Fruit fly (Drosophila melanogaster) whole organism, adult: ENCODE data around the gene ND-42.
A peak's percentile ranks its signal among the peaks of the same experiment; 100 is the strongest.

Experiments used
- CG11617 ChIP-seq: fragments of 200-800 bp; sonication (Bioruptor generic); optimal IDR thresholded peaks from 2 replicates; lab custom pipeline; 2017; ENCODE audit warnings: mild to moderate bottlenecking, missing biosample characterization, missing genetic modification reagents, missing genetic modification characterization
- CG12768 ChIP-seq: fragments of 200-800 bp; sonication (Bioruptor generic); optimal IDR thresholded peaks from 2 replicates; lab custom pipeline; 2017; ENCODE audit warnings: missing biosample characterization, missing genetic modification characterization, mild to moderate bottlenecking, moderate library complexity, missing genetic modification reagents
- CG14711 ChIP-seq: fragments of 200-800 bp; sonication (Bioruptor generic); optimal IDR thresholded peaks from 2 replicates; lab custom pipeline; 2018; ENCODE audit warnings: missing biosample characterization, mild to moderate bottlenecking, missing genetic modification characterization, moderate library complexity
- CG1620 ChIP-seq: fragments of 200-800 bp; sonication (Bioruptor generic); optimal IDR thresholded peaks from 2 replicates; lab custom pipeline; 2016; ENCODE audit warnings: missing biosample characterization, missing genetic modification characterization
- CG33017 ChIP-seq: fragments of 200-800 bp; sonication (Bioruptor generic); optimal IDR thresholded peaks from 2 replicates; lab custom pipeline; 2018; ENCODE audit warnings: missing biosample characterization, mild to moderate bottlenecking, missing genetic modification characterization, moderate library complexity
- CG5204 ChIP-seq: fragments of 200-800 bp; sonication (Bioruptor generic); optimal IDR thresholded peaks from 2 replicates; lab custom pipeline; 2016; ENCODE audit warnings: missing biosample characterization, missing genetic modification characterization
- CG7045 ChIP-seq: fragments of 200-800 bp; sonication (Bioruptor generic); optimal IDR thresholded peaks from 2 replicates; lab custom pipeline; 2017; ENCODE audit warnings: missing biosample characterization, mild to moderate bottlenecking, missing genetic modification characterization
- CG7101 ChIP-seq: fragments of 200-800 bp; sonication (Bioruptor generic); optimal IDR thresholded peaks from 2 replicates; lab custom pipeline; 2018; ENCODE audit warnings: missing biosample characterization, mild to moderate bottlenecking, missing genetic modification characterization, moderate library complexity
- Clk ChIP-seq: fragments of 200-800 bp; sonication (Bioruptor generic); optimal IDR thresholded peaks from 2 replicates; lab custom pipeline; 2017; ENCODE audit warnings: missing biosample characterization, missing genetic modification characterization
- Crg-1 ChIP-seq: fragments of 200-800 bp; sonication (Bioruptor generic); optimal IDR thresholded peaks from 2 replicates; lab custom pipeline; 2016; ENCODE audit warnings: missing biosample characterization, missing genetic modification characterization
- Hr96 ChIP-seq: fragments of 200-800 bp; sonication (Bioruptor generic); optimal IDR thresholded peaks from 2 replicates; lab custom pipeline; 2016; ENCODE audit warnings: missing biosample characterization, missing genetic modification characterization
- Mnt ChIP-seq: fragments of 200-800 bp; sonication (Bioruptor generic); optimal IDR thresholded peaks from 2 replicates; lab custom pipeline; 2016; ENCODE audit warnings: missing biosample characterization, mild to moderate bottlenecking, missing genetic modification characterization
- bab1 ChIP-seq: fragments of 200-800 bp; sonication (Bioruptor generic); optimal IDR thresholded peaks from 3 replicates; lab custom pipeline; 2019; ENCODE audit warnings: missing biosample characterization, mild to moderate bottlenecking, missing genetic modification characterization, moderate library complexity
- cic ChIP-seq: fragments of 200-800 bp; sonication (Bioruptor generic); optimal IDR thresholded peaks from 2 replicates; lab custom pipeline; 2017; ENCODE audit warnings: missing biosample characterization, mild to moderate bottlenecking, missing genetic modification characterization, moderate library complexity
- cnc ChIP-seq, 2 experiments: fragments of >200 bp; optimal IDR thresholded peaks; 2 replicates each; lab custom pipeline; 2017
- kay ChIP-seq: fragments of 200-800 bp; sonication (Bioruptor generic); peaks from one replicate; lab custom pipeline; 2016; ENCODE audit warnings: missing biosample characterization, missing genetic modification characterization, borderline replicate concordance
- ovo ChIP-seq: fragments of 200-800 bp; sonication (Bioruptor generic); optimal IDR thresholded peaks from 2 replicates; lab custom pipeline; 2016; ENCODE audit warnings: missing biosample characterization, missing genetic modification characterization
- pad ChIP-seq: fragments of 200-800 bp; sonication (Bioruptor generic); optimal IDR thresholded peaks from 3 replicates; lab custom pipeline; 2017; ENCODE audit warnings: missing biosample characterization, missing genetic modification characterization, mild to moderate bottlenecking, moderate library complexity, missing genetic modification reagents
- tj ChIP-seq: fragments of 200-800 bp; sonication (Bioruptor generic); optimal IDR thresholded peaks from 3 replicates; lab custom pipeline; 2017; ENCODE audit warnings: missing biosample characterization, mild to moderate bottlenecking, missing genetic modification characterization, moderate library complexity
- toe ChIP-seq: fragments of 200-800 bp; sonication (Bioruptor generic); optimal IDR thresholded peaks from 2 replicates; lab custom pipeline; 2016; ENCODE audit warnings: missing biosample characterization, missing genetic modification characterization

The ND-42 gene

DNA sequence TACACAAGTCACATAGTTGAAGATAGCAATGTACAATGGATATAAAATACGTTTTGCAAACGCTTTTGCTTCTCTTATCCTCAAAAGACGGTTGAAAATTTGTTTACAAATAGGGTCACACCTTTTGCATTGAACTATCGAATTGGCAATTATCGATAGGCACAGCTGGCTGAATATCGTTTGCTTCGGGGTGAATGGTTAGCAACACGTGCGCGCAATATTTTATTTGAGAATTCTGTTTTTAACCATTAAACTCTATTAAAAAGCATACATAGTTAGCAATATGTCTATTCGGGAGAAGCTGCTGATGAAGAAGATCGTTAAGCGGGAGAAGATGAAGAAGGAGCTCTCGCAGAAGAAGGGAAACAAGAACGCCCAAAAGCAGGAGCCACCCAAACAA, 8.0 kb downstream of the ND-42 start:
- TF ChIP-seq CG5204 (GFP tag; lab: Kevin White, UChicago) (no peak), pad (GFP tag; lab: Kevin White, UChicago) (no peak), CG1620 (GFP tag; lab: Kevin White, UChicago) (no peak), tj (GFP tag; lab: Kevin White, UChicago) (no peak), toe (GFP tag; lab: Kevin White, UChicago) (no peak), Crg-1 (GFP tag; lab: Kevin White, UChicago) (no peak), kay (no peak), CG12768 (GFP tag; lab: Kevin White, UChicago) (no peak), CG11617 (GFP tag; lab: Kevin White, UChicago) (no peak), CG14711 (tag; lab: Kevin White, UChicago) (peak; percentile 29), Clk (no peak), Mnt (GFP tag; lab: Kevin White, UChicago) (peak; percentile 100), Hr96 (no peak), bab1 (GFP tag; lab: Kevin White, UChicago) (peak; percentile 41), cic (GFP tag; lab: Kevin White, UChicago) (peak; percentile 15), CG33017 (no peak), CG7045 (GFP tag; lab: Kevin White, UChicago) (no peak), CG7101 (tag; lab: Kevin White, UChicago) (no peak)

dm6 chr3R:22039480-22039879, 12.0 kb downstream of the ND-42 start:
- TF ChIP-seq kay (no peak), CG14711 (tag; lab: Kevin White, UChicago) (no peak)

- TF ChIP-seq CG14711 (tag; lab: Kevin White, UChicago) (no peak), CG7045 (GFP tag; lab: Kevin White, UChicago) (no peak), bab1 (GFP tag; lab: Kevin White, UChicago) (no peak)
These were observed 12.9 kb downstream of the ND-42 start for dm6 chr3R:22040400-22040799.

DNA sequence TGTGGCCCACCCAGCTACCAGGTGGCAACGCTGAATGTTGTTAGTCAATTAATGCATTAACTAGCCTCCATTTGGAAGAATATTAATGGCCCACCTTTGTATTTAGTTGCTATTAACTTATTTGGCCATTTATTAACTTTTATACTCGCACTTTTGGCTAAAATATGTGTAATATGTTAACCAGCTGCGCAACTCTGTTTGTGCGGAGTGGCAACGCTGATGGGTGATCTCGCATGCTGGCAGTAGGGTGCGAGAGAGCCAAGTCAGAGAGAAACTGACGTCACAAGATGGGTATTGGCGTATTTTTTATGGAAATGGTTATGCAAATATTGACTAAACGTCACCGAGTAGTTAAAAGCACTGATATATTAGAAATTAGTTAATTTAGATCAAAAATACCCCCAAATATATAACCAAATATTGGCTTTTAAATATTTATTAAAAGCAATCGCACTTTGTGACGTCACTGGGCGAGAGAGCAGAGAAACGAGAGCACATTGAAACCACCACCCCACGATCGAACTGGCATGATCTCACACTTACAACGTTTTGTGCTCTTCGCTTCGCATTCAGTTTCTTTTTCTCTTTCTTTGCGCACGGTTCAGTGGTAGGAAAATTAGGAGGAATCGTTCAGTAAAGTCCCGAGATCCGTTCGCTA, 14.2 kb downstream of the ND-42 start, which contains the start of gene how:
how (plus strand) TSS at position 567 of the 658 bp plus-strand sequence.
- TF ChIP-seq Clk = no peak
- TF ChIP-seq Mnt (GFP tag; lab: Kevin White, UChicago) = peak; percentile 47
- peak; percentile 37 for TF ChIP-seq CG33017
- TF ChIP-seq Crg-1 (GFP tag; lab: Kevin White, UChicago) = peak; percentile 55
- TF ChIP-seq CG1620 (GFP tag; lab: Kevin White, UChicago) = no peak
- TF ChIP-seq CG11617 (GFP tag; lab: Kevin White, UChicago) = peak; percentile 25
- TF ChIP-seq cnc (optimal IDR thresholded peaks at IDR 0.05; lab: Kevin White, UChicago) = no peak
- peak; percentile 8 for TF ChIP-seq ovo (GFP tag; lab: Kevin White, UChicago)
- peak; percentile 17 for TF ChIP-seq pad (GFP tag; lab: Kevin White, UChicago)
- TF ChIP-seq CG12768 (GFP tag; lab: Kevin White, UChicago) = no peak
- peak; percentile 49 for TF ChIP-seq bab1 (GFP tag; lab: Kevin White, UChicago)
- TF ChIP-seq CG7045 (GFP tag; lab: Kevin White, UChicago) = no peak
- TF ChIP-seq CG7101 (tag; lab: Kevin White, UChicago) = peak; percentile 42
- TF ChIP-seq cic (GFP tag; lab: Kevin White, UChicago) = peak; percentile 47
- TF ChIP-seq tj (GFP tag; lab: Kevin White, UChicago) = no peak
- TF ChIP-seq toe (GFP tag; lab: Kevin White, UChicago) = no peak
- TF ChIP-seq CG5204 (GFP tag; lab: Kevin White, UChicago) = no peak
- TF ChIP-seq kay = no peak
- peak; percentile 96 for TF ChIP-seq CG14711 (tag; lab: Kevin White, UChicago)
- TF ChIP-seq Hr96 = no peak

- TF ChIP-seq tj (GFP tag; lab: Kevin White, UChicago) (peak; percentile 61), CG7045 (GFP tag; lab: Kevin White, UChicago) (no peak), CG7101 (tag; lab: Kevin White, UChicago) (no peak), CG12768 (GFP tag; lab: Kevin White, UChicago) (no peak), pad (GFP tag; lab: Kevin White, UChicago) (peak; percentile 26)
These were observed 14.9 kb downstream of the ND-42 start for dm6 chr3R:22042283-22042875.

dm6 chr3R:22042982-22043381, 15.5 kb downstream of the ND-42 start:
- no peak for TF ChIP-seq ovo (GFP tag; lab: Kevin White, UChicago)
- no peak for TF ChIP-seq bab1 (GFP tag; lab: Kevin White, UChicago)
- no peak for TF ChIP-seq kay
- TF ChIP-seq CG7045 (GFP tag; lab: Kevin White, UChicago) = no peak
- TF ChIP-seq CG7101 (tag; lab: Kevin White, UChicago) = no peak
- TF ChIP-seq CG5204 (GFP tag; lab: Kevin White, UChicago) = no peak
- TF ChIP-seq pad (GFP tag; lab: Kevin White, UChicago) = no peak
- no peak for TF ChIP-seq toe (GFP tag; lab: Kevin White, UChicago)
- TF ChIP-seq CG11617 (GFP tag; lab: Kevin White, UChicago) = no peak
